Worm (Caenorhabditis elegans) whole organism, young adult: Measurements from ENCODE around the gene trh-1.

Experiments used
- B0019.2 ChIP-seq: fragments of 200-800 bp; sonication (Bioruptor generic); conservative IDR thresholded peaks from 2 replicates; pipeline ENCODE4 v1.3.6; 2022; ENCODE audit warnings: missing genetic modification reagents, missing genetic modification characterization, missing compliant biosample characterization
- D2030.7 ChIP-seq: fragments of 200-800 bp; sonication (Bioruptor generic); IDR thresholded peaks from 2 replicates; pipeline ENCODE4 v1.3.6; 2022; ENCODE audit warnings: missing genetic modification reagents, missing genetic modification characterization, missing compliant biosample characterization
- F49E8.2 ChIP-seq: sonication (generic microtip); optimal IDR thresholded peaks from 3 replicates; lab custom pipeline; 2017; ENCODE audit warnings: missing genetic modification characterization, mild to moderate bottlenecking, missing compliant biosample characterization, antibody characterized with exemption, moderate library complexity; ENCODE audit not compliant: insufficient read depth
- K11D2.4 ChIP-seq: fragments of 200-800 bp; sonication (Bioruptor generic); IDR thresholded peaks from 2 replicates; pipeline ENCODE4 v1.3.6; 2022; ENCODE audit warnings: missing genetic modification reagents, missing genetic modification characterization, missing compliant biosample characterization
- K12H6.12 ChIP-seq: fragments of 200-800 bp; sonication (Bioruptor generic); optimal IDR thresholded peaks from 2 replicates; lab custom pipeline; 2018; ENCODE audit warnings: mild to moderate bottlenecking, missing genetic modification characterization, missing compliant biosample characterization
- T26A5.8 ChIP-seq: sonication (generic microtip); optimal IDR thresholded peaks from 2 replicates; lab custom pipeline; 2016; ENCODE audit warnings: missing genetic modification characterization, missing compliant biosample characterization
- Y56A3A.18 ChIP-seq: fragments of 200-800 bp; sonication (Bioruptor generic); IDR thresholded peaks from 2 replicates; pipeline ENCODE4 v1.3.6; 2022; ENCODE audit warnings: missing genetic modification reagents, missing genetic modification characterization, missing compliant biosample characterization
- ama-1 ChIP-seq, 3 experiments: fragments of 150-350 bp in 1 of 3; sonication (generic microtip) in 2 of 3; optimal IDR thresholded peaks; 2 replicates each; lab custom pipeline; 2014 to 2018; ENCODE audit warnings: missing biosample characterization in 2 of 3, missing genetic modification characterization in 2 of 3, missing genetic modification reagents in 2 of 3
- aptf-2 ChIP-seq: fragments of 200-800 bp; sonication (Bioruptor generic); conservative IDR thresholded peaks from 2 replicates; pipeline ENCODE4 v1.3.6; 2022; ENCODE audit warnings: missing genetic modification reagents, missing genetic modification characterization, missing compliant biosample characterization
- athp-1 ChIP-seq: sonication (generic microtip); optimal IDR thresholded peaks from 2 replicates; lab custom pipeline; 2017; ENCODE audit warnings: mild to moderate bottlenecking, missing genetic modification characterization, missing compliant biosample characterization
- attf-5 ChIP-seq: fragments of 200-800 bp; sonication (Bioruptor generic); optimal IDR thresholded peaks from 2 replicates; lab custom pipeline; 2018; ENCODE audit warnings: mild to moderate bottlenecking, missing genetic modification characterization, missing compliant biosample characterization
- ceh-27 ChIP-seq: fragments of 200-800 bp; sonication (Bioruptor generic); optimal IDR thresholded peaks from 2 replicates; lab custom pipeline; 2018; ENCODE audit warnings: mild to moderate bottlenecking, missing genetic modification characterization, moderate library complexity, missing compliant biosample characterization
- ceh-58 ChIP-seq: fragments of 200-800 bp; sonication (Bioruptor generic); IDR thresholded peaks from 2 replicates; pipeline ENCODE4 v1.3.6; 2022; ENCODE audit warnings: missing genetic modification characterization, missing compliant biosample characterization
- ceh-79 ChIP-seq: sonication (generic microtip); optimal IDR thresholded peaks from 2 replicates; lab custom pipeline; 2017; ENCODE audit warnings: mild to moderate bottlenecking, missing genetic modification characterization, missing compliant biosample characterization
- ceh-91 ChIP-seq: fragments of 200-800 bp; sonication (Bioruptor generic); IDR thresholded peaks from 2 replicates; pipeline ENCODE4 v1.3.6; 2022; ENCODE audit warnings: missing genetic modification reagents, missing genetic modification characterization, missing compliant biosample characterization
- chd-7 ChIP-seq: sonication (generic microtip); optimal IDR thresholded peaks from 2 replicates; lab custom pipeline; 2016; ENCODE audit warnings: mild to moderate bottlenecking, missing genetic modification characterization, moderate library complexity, missing compliant biosample characterization
- die-1 ChIP-seq: sonication (generic microtip); optimal IDR thresholded peaks from 2 replicates; lab custom pipeline; 2016; ENCODE audit warnings: missing genotype, mild to moderate bottlenecking, missing genetic modification characterization, missing compliant biosample characterization
- ekl-4 ChIP-seq: fragments of 200-800 bp; sonication (Bioruptor generic); IDR thresholded peaks from 2 replicates; pipeline ENCODE4 v1.3.6; 2022; ENCODE audit warnings: missing genetic modification reagents, missing genetic modification characterization, missing compliant biosample characterization
- ets-4 ChIP-seq: fragments of 200-800 bp; sonication (Bioruptor generic); optimal IDR thresholded peaks from 2 replicates; lab custom pipeline; 2018; ENCODE audit warnings: mild to moderate bottlenecking, missing genetic modification characterization, missing compliant biosample characterization
- him-1 ChIP-seq: sonication (generic microtip); optimal IDR thresholded peaks from 2 replicates; lab custom pipeline; 2016; ENCODE audit warnings: missing genotype, missing genetic modification reagents, missing genetic modification characterization, missing compliant biosample characterization
- hmg-1.2 ChIP-seq: fragments of 200-800 bp; sonication (Bioruptor generic); IDR thresholded peaks from 2 replicates; pipeline ENCODE4 v1.3.6; 2022; ENCODE audit warnings: missing genetic modification reagents, missing genetic modification characterization, missing compliant biosample characterization
- hsf-1 ChIP-seq: fragments of 200-800 bp; sonication (Bioruptor generic); IDR thresholded peaks from 2 replicates; pipeline ENCODE4 v1.3.6; 2022; ENCODE audit warnings: missing genetic modification reagents, missing genetic modification characterization, missing compliant biosample characterization
- lin-35 ChIP-seq, 3 experiments: fragments of 150-350 bp in 2 of 3; sonication (generic microtip) in 1 of 3; optimal IDR thresholded peaks; 2 replicates each; lab custom pipeline; 2014 to 2018; ENCODE audit warnings: missing biosample characterization in 3 of 3, missing genetic modification characterization in 3 of 3, missing genetic modification reagents in 3 of 3
- lin-40 ChIP-seq: sonication (generic microtip); optimal IDR thresholded peaks from 2 replicates; lab custom pipeline; 2016; ENCODE audit warnings: missing genetic modification characterization, mild to moderate bottlenecking, missing compliant biosample characterization, missing genotype, missing genetic modification reagents
- lin-54 ChIP-seq: fragments of 200-800 bp; sonication (Bioruptor generic); optimal IDR thresholded peaks from 2 replicates; lab custom pipeline; 2018; ENCODE audit warnings: mild to moderate bottlenecking, missing genetic modification characterization, missing compliant biosample characterization
- lsl-1 ChIP-seq: fragments of 200-800 bp; sonication (Bioruptor generic); optimal IDR thresholded peaks from 2 replicates; lab custom pipeline; 2018; ENCODE audit warnings: mild to moderate bottlenecking, missing genetic modification characterization, moderate library complexity, missing compliant biosample characterization
- madf-3 ChIP-seq: fragments of 200-800 bp; sonication (Bioruptor generic); IDR thresholded peaks from 2 replicates; pipeline ENCODE4 v1.3.6; 2022; ENCODE audit warnings: missing genetic modification reagents, missing genetic modification characterization, missing compliant biosample characterization
- nhr-179 ChIP-seq: sonication (generic microtip); optimal IDR thresholded peaks from 2 replicates; lab custom pipeline; 2016; ENCODE audit warnings: mild to moderate bottlenecking, missing genetic modification characterization, missing compliant biosample characterization
- nhr-27 ChIP-seq: fragments of 200-800 bp; sonication (Bioruptor generic); optimal IDR thresholded peaks from 2 replicates; lab custom pipeline; 2018; ENCODE audit warnings: mild to moderate bottlenecking, missing genetic modification characterization, moderate library complexity, missing compliant biosample characterization
- pha-4 ChIP-seq: fragments of 150-350 bp; sonication (generic microtip); optimal IDR thresholded peaks from 2 replicates; lab custom pipeline; 2014; ENCODE audit warnings: missing biosample characterization, missing genetic modification reagents, missing genetic modification characterization
- snpc-4 ChIP-seq, 5 experiments: fragments of 150-350 bp in 1 of 5; sonication (generic microtip) in 4 of 5; optimal IDR thresholded peaks; 2 replicates each; lab custom pipeline; 2014 to 2018; ENCODE audit warnings: missing genetic modification characterization in 5 of 5, missing biosample characterization in 3 of 5, antibody characterized with exemption in 2 of 5, mild to moderate bottlenecking in 2 of 5, missing compliant biosample characterization in 2 of 5, missing genotype in 2 of 5, moderate library complexity in 2 of 5, missing genetic modification reagents in 1 of 5
- tlf-1 ChIP-seq: fragments of 200-800 bp; sonication (Bioruptor generic); optimal IDR thresholded peaks from 2 replicates; lab custom pipeline; 2018; ENCODE audit warnings: mild to moderate bottlenecking, missing genetic modification characterization, missing compliant biosample characterization
- unc-62 ChIP-seq: fragments of 150-350 bp; optimal IDR thresholded peaks from 2 replicates; lab custom pipeline; 2014; ENCODE audit warnings: missing biosample characterization, missing genetic modification reagents, missing genetic modification characterization
- zim-3 ChIP-seq: sonication (generic microtip); optimal IDR thresholded peaks from 2 replicates; lab custom pipeline; 2017; ENCODE audit warnings: mild to moderate bottlenecking, missing genetic modification characterization, moderate library complexity, missing compliant biosample characterization
- ztf-22 ChIP-seq: fragments of 200-800 bp; sonication (Bioruptor generic); optimal IDR thresholded peaks from 2 replicates; lab custom pipeline; 2018; ENCODE audit warnings: mild to moderate bottlenecking, missing genetic modification characterization, moderate library complexity, missing compliant biosample characterization
- ztf-25 ChIP-seq: fragments of 200-800 bp; sonication (Bioruptor generic); IDR thresholded peaks from 2 replicates; pipeline ENCODE4 v1.3.6; 2022; ENCODE audit warnings: missing genetic modification reagents, missing genetic modification characterization, missing compliant biosample characterization
- ztf-3 ChIP-seq: fragments of 200-800 bp; sonication (Bioruptor generic); optimal IDR thresholded peaks from 2 replicates; lab custom pipeline; 2018; ENCODE audit warnings: mild to moderate bottlenecking, missing genetic modification characterization, missing compliant biosample characterization

trh-1 gene

ce11 chrIV:17342667-17343066, 25.7 kb upstream of the trh-1 start, which contains the start of gene C49C3.21:
TSS of gene C49C3.21 (plus strand) at chrIV:17342967.
- no peak for TF ChIP-seq B0019.2 (GFP tag; lab: Robert Waterston, UW)
- TF ChIP-seq ceh-91 (GFP tag; lab: Robert Waterston, UW), result no peak
- TF ChIP-seq madf-3 (GFP tag; lab: Robert Waterston, UW), result no peak

ce11 chrIV:17343482-17343881, 24.9 kb upstream of the trh-1 start, which contains the start of gene C49C3.11:
TSS of gene C49C3.11 (plus strand) at chrIV:17343782.
- no peak for TF ChIP-seq ztf-25 (GFP tag; lab: Robert Waterston, UW)
- no peak for TF ChIP-seq attf-5 (GFP tag; lab: Kevin White, UChicago)
- TF ChIP-seq tlf-1, result no peak
- no peak for TF ChIP-seq lin-54 (GFP tag; lab: Kevin White, UChicago)
- TF ChIP-seq him-1, result no peak
- no peak for TF ChIP-seq ceh-79 (tag; lab: Kevin White, UChicago)
- TF ChIP-seq lsl-1 (GFP tag; lab: Kevin White, UChicago), result no peak
- no peak for TF ChIP-seq unc-62 (GFP tag; lab: Kevin White, UChicago)
- TF ChIP-seq ets-4 (GFP tag; lab: Kevin White, UChicago), result no peak
- TF ChIP-seq ztf-22 (GFP tag; lab: Kevin White, UChicago), result no peak
- no peak for TF ChIP-seq ceh-58
- no peak for TF ChIP-seq aptf-2
- TF ChIP-seq ztf-3 (GFP tag; lab: Kevin White, UChicago), result no peak

- TF ChIP-seq hmg-1.2, result no peak
- TF ChIP-seq ztf-22 (GFP tag; lab: Kevin White, UChicago), result no peak
- TF ChIP-seq K11D2.4 (GFP tag; lab: Robert Waterston, UW), result no peak
- TF ChIP-seq ama-1 (optimal IDR thresholded peaks at IDR 0.05; lab: Kevin White, UChicago), result no peak
- no peak for TF ChIP-seq ama-1 (GFP tag; optimal IDR thresholded peaks at IDR 0.05; lab: Kevin White, UChicago)
- TF ChIP-seq athp-1, result no peak
- no peak for TF ChIP-seq nhr-179 (tag; lab: Kevin White, UChicago)
- TF ChIP-seq lin-35 (GFP tag; optimal IDR thresholded peaks at IDR 0.05; lab: Kevin White, UChicago), result no peak
- no peak for TF ChIP-seq aptf-2
Measured at ce11 chrIV:17346599-17347218, 21.7 kb upstream of the trh-1 start, which contains the start of the genes clec-197 and clec-198. TSS of gene clec-197 (minus strand) at chrIV:17346699. TSS of gene clec-198 (plus strand) at chrIV:17347168.

- TF ChIP-seq D2030.7 (GFP tag; lab: Robert Waterston, UW) (no peak), lin-40 (tag; lab: Kevin White, UChicago) (no peak), T26A5.8 (no peak), madf-3 (GFP tag; lab: Robert Waterston, UW) (no peak), K12H6.12 (tag; lab: Kevin White, UChicago) (no peak), ets-4 (GFP tag; lab: Kevin White, UChicago) (no peak), snpc-4 (GFP tag; optimal IDR thresholded peaks at IDR 0.05; lab: Kevin White, UChicago) (no peak), snpc-4 (tag; optimal IDR thresholded peaks at IDR 0.05; lab: Kevin White, UChicago) (no peak), ceh-27 (GFP tag; lab: Kevin White, UChicago) (no peak), nhr-27 (tag; lab: Kevin White, UChicago) (no peak), Y56A3A.18 (no peak), die-1 (tag; lab: Kevin White, UChicago) (no peak), lin-54 (GFP tag; lab: Kevin White, UChicago) (no peak), pha-4 (no peak), hsf-1 (GFP tag; lab: Robert Waterston, UW) (no peak), chd-7 (tag; lab: Kevin White, UChicago) (no peak), zim-3 (tag; lab: Kevin White, UChicago) (no peak), F49E8.2 (tag; lab: Kevin White, UChicago) (no peak), ekl-4 (GFP tag; lab: Robert Waterston, UW) (no peak), ztf-3 (GFP tag; lab: Kevin White, UChicago) (no peak)
Measured at ce11 chrIV:17351586-17351985, 16.8 kb upstream of the trh-1 start, which contains the start of gene clec-199. TSS of gene clec-199 (plus strand) at chrIV:17351886.
